Fruit fly (Drosophila melanogaster) S2 (cell line): ENCODE results near the gene Pp2B-14D.

Experiments
- CG8478 ChIP-seq: fragments of >200 bp; optimal IDR thresholded peaks from 2 replicates; lab custom pipeline; 2018
- CTCF ChIP-seq, 2 experiments: fragments of >200 bp; optimal IDR thresholded peaks; 2 replicates each; lab custom pipeline; 2018

Pp2B-14D gene

dm6 chrX:16582145-16582544 is 22.3 kb upstream of the Pp2B-14D start:
- TF ChIP-seq CG8478 (lab: Kevin White, UChicago): no peak
- no peak for TF ChIP-seq CTCF (optimal IDR thresholded peaks at IDR 0.05; lab: Kevin White, UChicago)

dm6 chrX:16581703-16582102 is 21.9 kb upstream of the Pp2B-14D start:
- TF ChIP-seq CG8478 (lab: Kevin White, UChicago): no peak
- no peak for TF ChIP-seq CTCF (optimal IDR thresholded peaks at IDR 0.05; lab: Kevin White, UChicago)

dm6 chrX:16579978-16580377 is 20.2 kb upstream of the Pp2B-14D start:
- TF ChIP-seq CTCF (optimal IDR thresholded peaks at IDR 0.05; lab: Kevin White, UChicago): no peak
- no peak for TF ChIP-seq CG8478 (lab: Kevin White, UChicago)

- no peak for TF ChIP-seq CG8478 (lab: Kevin White, UChicago)
- no peak for TF ChIP-seq CTCF (optimal IDR thresholded peaks at IDR 0.05; lab: Kevin White, UChicago)
Observed at dm6 chrX:16575097-16575496, 15.3 kb upstream of the Pp2B-14D start.

dm6 chrX:16574114-16574513 is 14.3 kb upstream of the Pp2B-14D start:
- no peak for TF ChIP-seq CTCF (optimal IDR thresholded peaks at IDR 0.05; lab: Kevin White, UChicago)
- TF ChIP-seq CG8478 (lab: Kevin White, UChicago): no peak

- TF ChIP-seq CTCF (optimal IDR thresholded peaks at IDR 0.05; lab: Kevin White, UChicago) (no peak), CG8478 (lab: Kevin White, UChicago) (no peak)
Observed at dm6 chrX:16573659-16574058, 13.8 kb upstream of the Pp2B-14D start.

- TF ChIP-seq CG8478 (lab: Kevin White, UChicago): no peak
- TF ChIP-seq CTCF (optimal IDR thresholded peaks at IDR 0.05; lab: Kevin White, UChicago): no peak
Observed at dm6 chrX:16570572-16571224, 10.9 kb upstream of the Pp2B-14D start.

- TF ChIP-seq CG8478 (lab: Kevin White, UChicago): no peak
- TF ChIP-seq CTCF (optimal IDR thresholded peaks at IDR 0.05; lab: Kevin White, UChicago): no peak
Observed at dm6 chrX:16565377-16565776, 5.6 kb upstream of the Pp2B-14D start.

- TF ChIP-seq CG8478 (lab: Kevin White, UChicago) (no peak), CTCF (optimal IDR thresholded peaks at IDR 0.05; lab: Kevin White, UChicago) (peak in 1 of 2 experiments; percentile 30)
Observed at dm6 chrX:16562259-16562658, 2.4 kb upstream of the Pp2B-14D start.

- no peak for TF ChIP-seq CTCF (optimal IDR thresholded peaks at IDR 0.05; lab: Kevin White, UChicago)
- no peak for TF ChIP-seq CG8478 (lab: Kevin White, UChicago)
Observed at dm6 chrX:16553542-16554182, 6.2 kb downstream of the Pp2B-14D start, which contains the start of gene Arp2. TSS of gene Arp2 (minus strand) at chrX:16553968.

dm6 chrX:16552968-16553417 is 6.8 kb downstream of the Pp2B-14D start:
- TF ChIP-seq CTCF (optimal IDR thresholded peaks at IDR 0.05; lab: Kevin White, UChicago): peak; percentile 37 to 41
- TF ChIP-seq CG8478 (lab: Kevin White, UChicago): no peak

- TF ChIP-seq CG8478 (lab: Kevin White, UChicago) (no peak), CTCF (optimal IDR thresholded peaks at IDR 0.05; lab: Kevin White, UChicago) (no peak)
Observed at dm6 chrX:16552567-16552966, 7.2 kb downstream of the Pp2B-14D start.

dm6 chrX:16547390-16547789 is 12.4 kb downstream of the Pp2B-14D start, which contains the start of gene CG9902:
TSS of gene CG9902 (minus strand) at chrX:16547520.
- TF ChIP-seq CG8478 (lab: Kevin White, UChicago): no peak
- TF ChIP-seq CTCF (optimal IDR thresholded peaks at IDR 0.05; lab: Kevin White, UChicago): peak; percentile 36 to 62

dm6 chrX:16540802-16541346 is 18.9 kb downstream of the Pp2B-14D start, which contains the start of gene CG9903:
TSS of gene CG9903 (minus strand) at chrX:16540852.
- TF ChIP-seq CTCF (optimal IDR thresholded peaks at IDR 0.05; lab: Kevin White, UChicago) (no peak), CG8478 (lab: Kevin White, UChicago) (no peak)

dm6 chrX:16533046-16533496 is 26.7 kb downstream of the Pp2B-14D start, which contains the start of gene para:
TSS of gene para (minus strand) at chrX:16533096.
- TF ChIP-seq CG8478 (lab: Kevin White, UChicago) (no peak), CTCF (optimal IDR thresholded peaks at IDR 0.05; lab: Kevin White, UChicago) (no peak)
